Worm (Caenorhabditis elegans) whole organism, L3 larva: ENCODE results near the gene mrpl-50.
A peak's percentile ranks its signal among the peaks of the same experiment; 100 is the strongest.

ENCODE experiments used
- R02D3.7 ChIP-seq: fragments of 150-350 bp; optimal IDR thresholded peaks from 2 replicates; lab custom pipeline; 2014; ENCODE audit warnings: missing biosample characterization, missing genetic modification characterization
- aly-2 ChIP-seq: fragments of 150-350 bp; optimal IDR thresholded peaks from 2 replicates; lab custom pipeline; 2014; ENCODE audit warnings: missing biosample characterization, missing genetic modification characterization
- ama-1 ChIP-seq: fragments of 150-350 bp; optimal IDR thresholded peaks from 2 replicates; lab custom pipeline; 2018
- ceh-16 ChIP-seq: sonication (generic microtip); optimal IDR thresholded peaks from 2 replicates; lab custom pipeline; 2017; ENCODE audit warnings: missing biosample characterization, missing genetic modification characterization
- ceh-9 ChIP-seq: sonication (generic microtip); optimal IDR thresholded peaks from 2 replicates; lab custom pipeline; 2018; ENCODE audit warnings: missing biosample characterization, missing genetic modification characterization
- daf-12 ChIP-seq: fragments of 150-350 bp; optimal IDR thresholded peaks from 2 replicates; lab custom pipeline; 2014; ENCODE audit warnings: missing biosample characterization, missing genetic modification reagents, missing genetic modification characterization
- egl-5 ChIP-seq: fragments of 150-350 bp; optimal IDR thresholded peaks from 2 replicates; lab custom pipeline; 2017; ENCODE audit warnings: missing biosample characterization, missing genetic modification reagents, missing genetic modification characterization, inconsistent platforms
- elt-1 ChIP-seq: fragments of 150-350 bp; optimal IDR thresholded peaks from 2 replicates; lab custom pipeline; 2014; ENCODE audit warnings: missing biosample characterization, missing genetic modification characterization
- elt-3 ChIP-seq, 3 experiments: fragments of 150-350 bp in 1 of 3; sonication (generic microtip) in 2 of 3; optimal IDR thresholded peaks; 2 replicates in 2 of 3; 4 replicates in 1 of 3; lab custom pipeline; 2014 to 2017; ENCODE audit warnings: missing biosample characterization in 3 of 3, missing genetic modification characterization in 3 of 3
- fkh-10 ChIP-seq: sonication (generic microtip); optimal IDR thresholded peaks from 2 replicates; lab custom pipeline; 2017; ENCODE audit warnings: missing biosample characterization, missing genetic modification reagents, missing genetic modification characterization
- fkh-2 ChIP-seq: fragments of 150-350 bp; optimal IDR thresholded peaks from 2 replicates; lab custom pipeline; 2014; ENCODE audit warnings: missing biosample characterization, missing genetic modification reagents, missing genetic modification characterization
- hmg-11 ChIP-seq: sonication (generic microtip); optimal IDR thresholded peaks from 2 replicates; lab custom pipeline; 2016; ENCODE audit warnings: missing genetic modification characterization, missing compliant biosample characterization
- lin-15B ChIP-seq: fragments of 150-350 bp; optimal IDR thresholded peaks from 2 replicates; lab custom pipeline; 2014; ENCODE audit warnings: missing biosample characterization, missing genetic modification characterization
- lin-39 ChIP-seq: fragments of 150-350 bp; optimal IDR thresholded peaks from 2 replicates; lab custom pipeline; 2018; ENCODE audit warnings: missing biosample characterization, missing genetic modification reagents, missing genetic modification characterization
- lsy-12 ChIP-seq: sonication (generic microtip); optimal IDR thresholded peaks from 2 replicates; lab custom pipeline; 2016; ENCODE audit warnings: mild to moderate bottlenecking, missing genetic modification characterization, missing compliant biosample characterization
- mdl-1 ChIP-seq: fragments of 150-350 bp; optimal IDR thresholded peaks from 2 replicates; lab custom pipeline; 2014; ENCODE audit warnings: missing biosample characterization, missing genetic modification characterization
- mml-1 ChIP-seq: fragments of 150-350 bp; sonication (generic microtip); optimal IDR thresholded peaks from 3 replicates; lab custom pipeline; 2014; ENCODE audit warnings: missing biosample characterization, missing genetic modification characterization
- nfya-1 ChIP-seq: sonication (generic microtip); optimal IDR thresholded peaks from 2 replicates; lab custom pipeline; 2017; ENCODE audit warnings: missing genetic modification characterization, mild to moderate bottlenecking, missing compliant biosample characterization, antibody characterized with exemption, moderate library complexity; ENCODE audit not compliant: insufficient read depth
- nhr-12 ChIP-seq: fragments of 150-350 bp; optimal IDR thresholded peaks from 2 replicates; lab custom pipeline; 2014; ENCODE audit warnings: missing biosample characterization, missing genetic modification characterization
- nhr-237 ChIP-seq: fragments of 150-350 bp; optimal IDR thresholded peaks from 2 replicates; lab custom pipeline; 2014; ENCODE audit warnings: missing biosample characterization, missing genetic modification characterization
- nhr-28 ChIP-seq: fragments of 150-350 bp; optimal IDR thresholded peaks from 2 replicates; lab custom pipeline; 2014; ENCODE audit warnings: missing biosample characterization, missing genetic modification characterization
- nhr-43 ChIP-seq: sonication (generic microtip); optimal IDR thresholded peaks from 2 replicates; lab custom pipeline; 2016; ENCODE audit warnings: mild to moderate bottlenecking, missing genetic modification characterization, missing compliant biosample characterization; ENCODE audit not compliant: poor library complexity, severe bottlenecking
- nhr-67 ChIP-seq: fragments of 150-350 bp; optimal IDR thresholded peaks from 2 replicates; lab custom pipeline; 2014; ENCODE audit warnings: missing biosample characterization, missing genetic modification characterization
- nhr-76 ChIP-seq: fragments of 150-350 bp; sonication (generic microtip); optimal IDR thresholded peaks from 5 replicates; lab custom pipeline; 2014; ENCODE audit warnings: missing biosample characterization, missing genetic modification characterization
- pqm-1 ChIP-seq: fragments of 150-350 bp; optimal IDR thresholded peaks from 2 replicates; lab custom pipeline; 2017; ENCODE audit warnings: missing biosample characterization, missing genetic modification characterization, inconsistent platforms
- skn-1 ChIP-seq: fragments of 150-350 bp; optimal IDR thresholded peaks from 2 replicates; lab custom pipeline; 2014; ENCODE audit warnings: missing biosample characterization, missing genetic modification characterization
- snpc-4 ChIP-seq: fragments of 150-350 bp; optimal IDR thresholded peaks from 2 replicates; lab custom pipeline; 2014; ENCODE audit warnings: missing biosample characterization, missing genetic modification characterization
- tbx-2 ChIP-seq: sonication (generic microtip); optimal IDR thresholded peaks from 2 replicates; lab custom pipeline; 2016; ENCODE audit warnings: mild to moderate bottlenecking, missing genetic modification characterization, missing compliant biosample characterization
- unc-39 ChIP-seq: sonication (generic microtip); optimal IDR thresholded peaks from 4 replicates; lab custom pipeline; 2017; ENCODE audit warnings: missing biosample characterization, missing genetic modification characterization
- zag-1 ChIP-seq: fragments of 150-350 bp; optimal IDR thresholded peaks from 2 replicates; lab custom pipeline; 2014; ENCODE audit warnings: missing biosample characterization, missing genetic modification characterization

mrpl-50 gene

ce11 chrII:8931405-8932149 lies 1.9 kb downstream of the mrpl-50 start (continued):
- TF ChIP-seq nhr-28 (tag; lab: Kevin White, UChicago) (no peak), fkh-10 (GFP tag; lab: Kevin White, UChicago) (no peak), nhr-67 (tag; lab: Kevin White, UChicago) (no peak), aly-2 (tag; lab: Kevin White, UChicago) (no peak)

- no peak for TF ChIP-seq zag-1 (tag; lab: Kevin White, UChicago)
- no peak for TF ChIP-seq nhr-76 (tag; lab: Kevin White, UChicago)
- TF ChIP-seq nhr-43 (tag; lab: Kevin White, UChicago), result no peak
- TF ChIP-seq ceh-9 (tag; lab: Kevin White, UChicago), result no peak
- TF ChIP-seq ceh-16 (tag; lab: Kevin White, UChicago), result no peak
- no peak for TF ChIP-seq fkh-10 (GFP tag; lab: Kevin White, UChicago)
- TF ChIP-seq nhr-237 (tag; lab: Kevin White, UChicago), result no peak
- TF ChIP-seq unc-39 (tag; lab: Kevin White, UChicago), result no peak
- no peak for TF ChIP-seq elt-3 (tag; optimal IDR thresholded peaks at IDR 0.05; lab: Kevin White, UChicago)
- no peak for TF ChIP-seq mdl-1 (tag; lab: Kevin White, UChicago)
- no peak for TF ChIP-seq nhr-12 (tag; lab: Kevin White, UChicago)
- no peak for TF ChIP-seq ama-1 (lab: Kevin White, UChicago)
- no peak for TF ChIP-seq tbx-2 (tag; lab: Kevin White, UChicago)
- TF ChIP-seq pqm-1 (tag; lab: Kevin White, UChicago), result no peak
- TF ChIP-seq snpc-4 (tag; lab: Kevin White, UChicago), result no peak
- TF ChIP-seq elt-1 (tag; lab: Kevin White, UChicago), result no peak
- TF ChIP-seq nhr-67 (tag; lab: Kevin White, UChicago), result no peak
- TF ChIP-seq lin-39 (tag; lab: Kevin White, UChicago), result no peak
- no peak for TF ChIP-seq mml-1 (tag; lab: Kevin White, UChicago)
These were observed 2.8 kb downstream of the mrpl-50 start for ce11 chrII:8932392-8932791.

- TF ChIP-seq hmg-11 (tag; lab: Kevin White, UChicago), result peak; percentile 31
- TF ChIP-seq nhr-237 (tag; lab: Kevin White, UChicago), result no peak
- TF ChIP-seq nfya-1, result peak; percentile 4
- peak; percentile 33 for TF ChIP-seq R02D3.7 (tag; lab: Kevin White, UChicago)
- peak; percentile 15 for TF ChIP-seq nhr-43 (tag; lab: Kevin White, UChicago)
- TF ChIP-seq ama-1 (lab: Kevin White, UChicago), result peak; percentile 96
- TF ChIP-seq ceh-9 (tag; lab: Kevin White, UChicago), result no peak
These were observed 4.2 kb downstream of the mrpl-50 start, which contains the start of gene T21B10.3 for ce11 chrII:8933693-8934432. TSS of gene T21B10.3 (plus strand) at chrII:8934382.

- no peak for TF ChIP-seq nhr-237 (tag; lab: Kevin White, UChicago)
- no peak for TF ChIP-seq egl-5 (tag; lab: Kevin White, UChicago)
- no peak for TF ChIP-seq lin-15B
- no peak for TF ChIP-seq elt-3 (tag; optimal IDR thresholded peaks at IDR 0.05; lab: Kevin White, UChicago)
- no peak for TF ChIP-seq fkh-2 (tag; lab: Kevin White, UChicago)
- no peak for TF ChIP-seq ceh-16 (tag; lab: Kevin White, UChicago)
- no peak for TF ChIP-seq lsy-12 (tag; lab: Kevin White, UChicago)
- TF ChIP-seq pqm-1 (tag; lab: Kevin White, UChicago), result no peak
- TF ChIP-seq nfya-1, result no peak
- no peak for TF ChIP-seq daf-12 (tag; lab: Kevin White, UChicago)
- TF ChIP-seq skn-1 (tag; lab: Kevin White, UChicago), result no peak
These were observed 9.4 kb downstream of the mrpl-50 start for ce11 chrII:8938907-8939622.
